Worm (Caenorhabditis elegans) whole organism, mixed stage, embryonic: ENCODE data around the gene C25E10.12.

Experiments used
- M03D4.4 ChIP-seq: sonication (generic microtip); optimal IDR thresholded peaks from 2 replicates; lab custom pipeline; 2017; ENCODE audit warnings: mild to moderate bottlenecking, missing genetic modification characterization, missing compliant biosample characterization
- bed-3 ChIP-seq: fragments of 200-800 bp; sonication (Bioruptor generic); optimal IDR thresholded peaks from 3 replicates; lab custom pipeline; 2018; ENCODE audit warnings: mild to moderate bottlenecking, missing genetic modification characterization, moderate library complexity, missing compliant biosample characterization
- blmp-1 ChIP-seq: fragments of 150-350 bp; optimal IDR thresholded peaks from 2 replicates; lab custom pipeline; 2014; ENCODE audit warnings: missing biosample characterization, missing genetic modification characterization
- ceh-39 ChIP-seq: fragments of 150-350 bp; optimal IDR thresholded peaks from 2 replicates; lab custom pipeline; 2014; ENCODE audit warnings: missing biosample characterization, missing genetic modification characterization
- ceh-43 ChIP-seq: fragments of 200-800 bp; sonication (Bioruptor generic); optimal IDR thresholded peaks from 2 replicates; lab custom pipeline; 2018; ENCODE audit warnings: mild to moderate bottlenecking, missing genetic modification characterization, moderate library complexity, missing compliant biosample characterization
- ceh-83 ChIP-seq: fragments of 200-800 bp; sonication (Bioruptor generic); optimal IDR thresholded peaks from 2 replicates; lab custom pipeline; 2018; ENCODE audit warnings: mild to moderate bottlenecking, missing genetic modification characterization, missing compliant biosample characterization
- ces-1 ChIP-seq: fragments of 150-350 bp; optimal IDR thresholded peaks from 2 replicates; lab custom pipeline; 2014; ENCODE audit warnings: missing biosample characterization, missing genetic modification reagents, missing genetic modification characterization
- cnd-1 ChIP-seq: fragments of 200-800 bp; sonication (Bioruptor generic); optimal IDR thresholded peaks from 2 replicates; lab custom pipeline; 2018; ENCODE audit warnings: mild to moderate bottlenecking, missing genetic modification characterization, missing compliant biosample characterization
- drap-1 ChIP-seq: fragments of 200-800 bp; sonication (Bioruptor generic); optimal IDR thresholded peaks from 3 replicates; lab custom pipeline; 2018; ENCODE audit warnings: mild to moderate bottlenecking, missing genetic modification characterization, missing compliant biosample characterization
- elt-1 ChIP-seq: sonication (generic microtip); optimal IDR thresholded peaks from 2 replicates; lab custom pipeline; 2017; ENCODE audit warnings: missing genetic modification characterization, mild to moderate bottlenecking, missing compliant biosample characterization, antibody characterized with exemption, moderate library complexity, borderline replicate concordance; ENCODE audit not compliant: insufficient read depth
- elt-3 ChIP-seq: fragments of 150-350 bp; optimal IDR thresholded peaks from 2 replicates; lab custom pipeline; 2014; ENCODE audit warnings: missing biosample characterization, missing genetic modification characterization
- flh-1 ChIP-seq: fragments of 200-800 bp; sonication (Bioruptor generic); optimal IDR thresholded peaks from 2 replicates; lab custom pipeline; 2018; ENCODE audit warnings: mild to moderate bottlenecking, missing genetic modification characterization, moderate library complexity, missing compliant biosample characterization
- ham-2 ChIP-seq: fragments of 200-800 bp; sonication (Bioruptor generic); optimal IDR thresholded peaks from 2 replicates; lab custom pipeline; 2018; ENCODE audit warnings: mild to moderate bottlenecking, missing genetic modification characterization, missing compliant biosample characterization
- hlh-1 ChIP-seq: fragments of 150-350 bp; optimal IDR thresholded peaks from 2 replicates; lab custom pipeline; 2014; ENCODE audit warnings: missing biosample characterization, missing genetic modification reagents, missing genetic modification characterization
- lin-13 ChIP-seq: fragments of 150-350 bp; optimal IDR thresholded peaks from 2 replicates; lab custom pipeline; 2014; ENCODE audit warnings: missing biosample characterization, missing genetic modification characterization
- lin-32 ChIP-seq: fragments of 200-800 bp; sonication (Bioruptor generic); optimal IDR thresholded peaks from 2 replicates; lab custom pipeline; 2018; ENCODE audit warnings: mild to moderate bottlenecking, missing genetic modification characterization, missing compliant biosample characterization
- lsy-2 ChIP-seq: fragments of 150-350 bp; optimal IDR thresholded peaks from 2 replicates; lab custom pipeline; 2014; ENCODE audit warnings: missing biosample characterization, missing genetic modification characterization
- mab-5 ChIP-seq: fragments of 150-350 bp; optimal IDR thresholded peaks from 2 replicates; lab custom pipeline; 2014; ENCODE audit warnings: missing biosample characterization, missing genetic modification characterization
- mep-1 ChIP-seq: fragments of 150-350 bp; optimal IDR thresholded peaks from 2 replicates; lab custom pipeline; 2017; ENCODE audit warnings: missing biosample characterization, missing genetic modification reagents, missing genetic modification characterization, inconsistent platforms
- mls-2 ChIP-seq: sonication (generic microtip); optimal IDR thresholded peaks from 2 replicates; lab custom pipeline; 2016; ENCODE audit warnings: mild to moderate bottlenecking, missing genetic modification characterization, moderate library complexity, missing compliant biosample characterization
- nhr-12 ChIP-seq: fragments of 150-350 bp; optimal IDR thresholded peaks from 2 replicates; lab custom pipeline; 2014; ENCODE audit warnings: missing biosample characterization, missing genetic modification characterization
- nhr-2 ChIP-seq: fragments of 150-350 bp; optimal IDR thresholded peaks from 2 replicates; lab custom pipeline; 2014; ENCODE audit warnings: missing biosample characterization, missing genetic modification characterization
- nhr-237 ChIP-seq: fragments of 150-350 bp; optimal IDR thresholded peaks from 2 replicates; lab custom pipeline; 2014; ENCODE audit warnings: missing biosample characterization, missing genetic modification characterization
- nhr-28 ChIP-seq: fragments of 150-350 bp; optimal IDR thresholded peaks from 2 replicates; lab custom pipeline; 2014; ENCODE audit warnings: missing biosample characterization, missing genetic modification characterization
- nhr-76 ChIP-seq: sonication (generic microtip); optimal IDR thresholded peaks from 2 replicates; lab custom pipeline; 2017; ENCODE audit warnings: missing biosample characterization, missing genetic modification characterization
- pha-4 ChIP-seq: fragments of 150-350 bp; optimal IDR thresholded peaks from 2 replicates; lab custom pipeline; 2018; ENCODE audit warnings: missing biosample characterization, missing genetic modification reagents, missing genetic modification characterization
- sem-2 ChIP-seq: fragments of 200-800 bp; sonication (Bioruptor generic); optimal IDR thresholded peaks from 2 replicates; lab custom pipeline; 2018; ENCODE audit warnings: mild to moderate bottlenecking, missing genetic modification characterization, missing compliant biosample characterization
- snpc-4 ChIP-seq: fragments of 150-350 bp; optimal IDR thresholded peaks from 2 replicates; lab custom pipeline; 2014; ENCODE audit warnings: missing biosample characterization, missing genetic modification characterization
- sptf-1 ChIP-seq: sonication (generic microtip); optimal IDR thresholded peaks from 2 replicates; lab custom pipeline; 2017; ENCODE audit warnings: mild to moderate bottlenecking, missing genetic modification characterization, moderate library complexity, missing compliant biosample characterization
- tbx-8 ChIP-seq: fragments of 200-800 bp; sonication (Bioruptor generic); optimal IDR thresholded peaks from 2 replicates; lab custom pipeline; 2018; ENCODE audit warnings: mild to moderate bottlenecking, missing genetic modification characterization, moderate library complexity, missing compliant biosample characterization
- unc-120 ChIP-seq: sonication (generic microtip); optimal IDR thresholded peaks from 2 replicates; lab custom pipeline; 2017; ENCODE audit warnings: missing genetic modification characterization, missing compliant biosample characterization; ENCODE audit not compliant: poor library complexity, severe bottlenecking
- unc-39 ChIP-seq: fragments of 150-350 bp; optimal IDR thresholded peaks from 2 replicates; lab custom pipeline; 2014; ENCODE audit warnings: missing biosample characterization, missing genetic modification characterization
- unc-62 ChIP-seq: fragments of 150-350 bp; optimal IDR thresholded peaks from 2 replicates; lab custom pipeline; 2014; ENCODE audit warnings: missing biosample characterization, missing genetic modification reagents, missing genetic modification characterization
- zip-8 ChIP-seq: fragments of 150-350 bp; optimal IDR thresholded peaks from 2 replicates; lab custom pipeline; 2014; ENCODE audit warnings: missing biosample characterization, missing genetic modification characterization
- ztf-11 ChIP-seq: fragments of 150-350 bp; optimal IDR thresholded peaks from 2 replicates; lab custom pipeline; 2014; ENCODE audit warnings: missing biosample characterization, missing genetic modification characterization

The C25E10.12 gene

DNA sequence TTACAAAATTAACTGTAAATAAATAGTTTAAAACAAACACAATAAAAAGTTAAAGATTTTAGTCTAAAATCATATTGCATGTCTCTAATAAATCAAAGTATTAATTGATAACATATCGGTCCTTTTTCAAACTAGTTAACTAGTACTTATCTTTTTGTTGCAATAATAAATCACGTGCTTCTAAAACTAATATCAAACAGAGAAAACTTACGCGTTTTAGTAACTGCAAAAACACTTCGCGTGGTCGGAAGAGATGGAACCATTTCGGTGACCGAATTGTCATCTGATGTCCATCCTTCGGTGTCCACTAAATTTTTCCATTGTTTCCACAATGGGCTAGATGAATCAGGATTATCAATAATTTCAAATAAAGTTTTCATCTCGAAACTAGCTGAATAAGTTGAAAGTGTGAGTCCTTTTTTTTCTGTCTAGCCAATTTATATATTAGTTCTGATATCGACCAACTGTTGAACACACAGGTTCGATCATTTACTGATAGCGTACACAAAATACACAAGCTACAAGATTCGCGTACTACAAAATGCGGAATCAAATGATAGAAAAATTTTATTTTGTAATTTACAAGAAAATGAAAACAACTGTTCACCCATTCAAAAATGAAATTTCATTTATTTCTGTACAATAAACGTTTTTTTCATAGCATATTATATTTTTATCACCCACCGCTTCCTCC, 36.2 kb upstream of the C25E10.12 start, which contains the start of gene F21C10.9:
Gene F21C10.9, minus strand, starts transcription at position 417 of the 694 bp plus-strand sequence.
- TF ChIP-seq bed-3 (GFP tag; lab: Kevin White, UChicago) (no peak), mls-2 (no peak), ztf-11 (tag; lab: Kevin White, UChicago) (no peak), nhr-2 (tag; lab: Kevin White, UChicago) (no peak), blmp-1 (no peak), ceh-43 (no peak), lin-32 (GFP tag; lab: Kevin White, UChicago) (no peak), nhr-76 (tag; lab: Kevin White, UChicago) (no peak), ceh-83 (GFP tag; lab: Kevin White, UChicago) (no peak), lsy-2 (tag; lab: Kevin White, UChicago) (no peak), hlh-1 (tag; lab: Kevin White, UChicago) (no peak), mep-1 (tag; lab: Kevin White, UChicago) (no peak), drap-1 (no peak), nhr-28 (tag; lab: Kevin White, UChicago) (no peak)

DNA sequence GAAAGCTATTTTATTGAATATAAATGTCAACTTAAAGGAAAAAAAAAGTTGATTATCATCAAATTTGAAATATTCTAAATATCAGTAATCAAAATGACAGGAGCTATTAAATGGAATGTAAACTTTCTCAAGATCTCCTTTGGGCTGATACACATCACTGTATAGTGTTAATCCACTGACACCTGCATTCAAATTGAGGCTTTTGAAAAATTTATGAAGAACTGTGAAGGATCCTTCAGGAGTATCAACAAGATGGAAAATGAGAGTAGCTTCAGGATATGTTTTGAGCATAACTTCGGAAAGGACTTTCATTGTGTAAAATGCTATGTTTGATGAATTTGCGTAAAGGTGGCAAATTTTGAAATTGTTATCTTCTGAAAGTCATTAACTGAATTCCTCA, 35.0 kb upstream of the C25E10.12 start:
- TF ChIP-seq lin-32 (GFP tag; lab: Kevin White, UChicago) (no peak), ceh-39 (tag; lab: Kevin White, UChicago) (no peak), drap-1 (no peak), snpc-4 (no peak), unc-120 (tag; lab: Kevin White, UChicago) (no peak), zip-8 (tag; lab: Kevin White, UChicago) (no peak), cnd-1 (no peak), pha-4 (tag; lab: Kevin White, UChicago) (no peak)

DNA sequence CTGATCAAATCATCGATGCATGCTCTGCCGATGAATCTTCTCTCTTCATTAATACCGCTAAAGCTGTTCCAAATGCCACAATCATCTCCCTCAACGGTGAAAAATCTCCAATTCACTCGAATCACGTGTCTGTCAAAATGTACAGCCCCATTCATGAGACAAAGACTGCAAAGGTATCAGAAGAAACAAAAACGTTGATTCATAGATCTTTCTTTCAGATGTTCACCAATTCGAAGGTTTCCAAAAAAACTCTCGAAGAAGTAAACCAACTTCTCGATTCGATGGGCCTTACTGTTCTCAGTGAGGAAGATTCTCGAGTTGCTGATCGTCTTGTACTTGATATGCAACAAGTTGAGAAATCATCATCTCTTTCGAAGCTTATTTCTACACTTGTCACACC, 34.4 kb upstream of the C25E10.12 start:
- TF ChIP-seq unc-39 (tag; lab: Kevin White, UChicago) (no peak), lin-13 (tag; lab: Kevin White, UChicago) (no peak), cnd-1 (no peak), nhr-237 (tag; lab: Kevin White, UChicago) (no peak), unc-62 (GFP tag; lab: Kevin White, UChicago) (no peak), elt-1 (no peak), nhr-28 (tag; lab: Kevin White, UChicago) (no peak), lsy-2 (tag; lab: Kevin White, UChicago) (no peak), mep-1 (tag; lab: Kevin White, UChicago) (no peak), elt-3 (no peak), unc-120 (tag; lab: Kevin White, UChicago) (no peak), nhr-76 (tag; lab: Kevin White, UChicago) (no peak), ztf-11 (tag; lab: Kevin White, UChicago) (no peak), nhr-12 (tag; lab: Kevin White, UChicago) (no peak), drap-1 (no peak), bed-3 (GFP tag; lab: Kevin White, UChicago) (no peak), ceh-83 (GFP tag; lab: Kevin White, UChicago) (no peak), tbx-8 (no peak)

DNA sequence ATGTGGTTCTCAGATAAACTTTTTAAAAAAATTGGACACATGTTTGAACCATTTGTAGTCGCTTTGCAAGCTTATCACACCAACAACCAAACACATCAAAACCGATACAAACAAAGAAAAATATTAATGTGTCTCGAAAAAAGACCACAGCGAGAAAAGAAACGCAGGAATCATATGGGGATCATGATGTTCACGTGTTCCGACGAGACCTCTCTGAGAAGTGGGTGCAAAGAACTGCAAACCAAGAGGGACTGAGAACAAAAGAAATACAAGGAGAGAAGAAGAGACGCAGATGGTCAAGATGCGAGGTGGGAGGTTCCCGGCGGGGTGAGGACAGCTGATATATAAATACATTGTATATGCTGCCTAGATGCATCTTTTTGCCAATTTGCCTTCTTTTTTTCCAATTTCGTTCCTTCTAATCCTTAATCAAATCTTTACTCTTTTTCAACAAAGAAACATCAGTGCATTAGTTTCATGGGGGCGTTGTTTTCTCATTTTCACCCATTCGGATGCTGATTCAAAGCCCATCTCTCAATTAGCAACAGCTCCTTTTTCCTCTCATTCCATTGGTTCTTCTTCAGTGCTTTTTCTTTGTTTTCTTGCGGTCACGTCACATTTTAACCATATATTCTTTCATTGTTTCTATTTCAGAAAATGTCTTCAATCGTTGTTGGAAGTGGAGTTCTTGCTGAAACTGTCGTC, 33.5 kb upstream of the C25E10.12 start, which contains the start of gene F21C10.10:
Gene F21C10.10, plus strand, starts transcription at position 655 of the 705 bp plus-strand sequence.
- TF ChIP-seq drap-1 (peak; percentile 29), sem-2 (GFP tag; lab: Kevin White, UChicago) (no peak), blmp-1 (no peak), snpc-4 (no peak), tbx-8 (no peak), nhr-237 (tag; lab: Kevin White, UChicago) (peak; percentile 6), nhr-2 (tag; lab: Kevin White, UChicago) (peak; percentile 72), bed-3 (GFP tag; lab: Kevin White, UChicago) (no peak), ham-2 (GFP tag; lab: Kevin White, UChicago) (no peak), mab-5 (tag; lab: Kevin White, UChicago) (no peak), lin-13 (tag; lab: Kevin White, UChicago) (no peak), unc-120 (tag; lab: Kevin White, UChicago) (peak; percentile 74), lsy-2 (tag; lab: Kevin White, UChicago) (peak; percentile 28), mls-2 (no peak), unc-62 (GFP tag; lab: Kevin White, UChicago) (peak; percentile 87), ces-1 (GFP tag; lab: Kevin White, UChicago) (peak; percentile 64), pha-4 (tag; lab: Kevin White, UChicago) (peak; percentile 61), ceh-83 (GFP tag; lab: Kevin White, UChicago) (no peak), elt-1 (peak; percentile 49), elt-3 (no peak), nhr-28 (tag; lab: Kevin White, UChicago) (no peak), flh-1 (GFP tag; lab: Kevin White, UChicago) (no peak), nhr-76 (tag; lab: Kevin White, UChicago) (no peak), lin-32 (GFP tag; lab: Kevin White, UChicago) (no peak), ztf-11 (tag; lab: Kevin White, UChicago) (no peak), nhr-12 (tag; lab: Kevin White, UChicago) (no peak), ceh-43 (no peak), zip-8 (tag; lab: Kevin White, UChicago) (no peak), ceh-39 (tag; lab: Kevin White, UChicago) (peak; percentile 59), mep-1 (tag; lab: Kevin White, UChicago) (peak; percentile 62), sptf-1 (tag; lab: Kevin White, UChicago) (no peak), M03D4.4 (tag; lab: Kevin White, UChicago) (no peak), unc-39 (tag; lab: Kevin White, UChicago) (no peak), cnd-1 (peak; percentile 6), hlh-1 (tag; lab: Kevin White, UChicago) (peak; percentile 88)
